ENCODE assay signal across 1 fruit fly cellular context in the genomic region with DNA sequence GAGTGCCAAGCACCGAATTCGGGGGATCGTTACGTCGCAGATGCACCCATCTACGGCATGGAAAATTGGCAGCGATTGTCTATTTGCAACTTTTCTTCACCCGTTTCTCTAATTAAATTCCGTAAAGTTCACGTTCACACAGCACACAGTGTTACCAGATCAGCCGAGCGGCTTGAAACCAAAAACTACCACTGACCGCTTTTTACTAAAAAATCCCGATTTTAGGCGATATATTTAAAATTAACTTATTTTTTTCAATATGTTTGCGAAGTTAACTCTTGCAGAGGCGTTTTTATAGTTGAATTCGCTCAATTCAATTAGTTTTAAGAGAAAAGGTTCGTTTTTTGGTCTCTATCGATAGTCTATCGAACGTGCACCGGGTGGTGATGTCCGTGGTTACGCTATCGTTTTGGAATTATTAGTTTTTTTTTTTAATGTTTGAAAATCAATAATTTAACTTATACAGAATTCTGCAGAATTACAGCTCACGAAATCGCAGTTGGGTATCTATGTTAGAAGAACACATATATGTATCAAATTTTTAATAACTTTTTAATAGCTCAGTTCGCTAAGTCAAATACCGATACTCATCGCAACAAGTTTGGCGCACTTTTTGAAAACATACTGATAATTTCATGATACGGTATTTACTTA.
TF ChIP-seq lines count a peak whose summit lies in the region.

A gene (minus strand): TSS at position 153 of the 654 bp plus-strand sequence.

TF ChIP-seq in whole organism, embryonic, 481 proteins besides CTCF, POLR2A, EP300 and RAD21 (continued from another document and continues in another):
- TF ChIP-seq CG12104 (GFP tag; optimal IDR thresholded peaks at IDR 0.05; lab: Kevin White, UChicago) (no peak), Taf1 (GFP tag; IDR thresholded peaks at IDR 0.05; lab: Robert Waterston, UW) (no peak), Aef1 (GFP tag; IDR thresholded peaks at IDR 0.05; lab: Robert Waterston, UW) (no peak), CG31224 (GFP tag; IDR thresholded peaks at IDR 0.05; lab: Robert Waterston, UW) (no peak), Gsc (GFP tag; IDR thresholded peaks at IDR 0.05; lab: Robert Waterston, UW) (no peak), CG17612 (GFP tag; IDR thresholded peaks at IDR 0.05; lab: Robert Waterston, UW) (no peak), CG10431 (GFP tag; optimal IDR thresholded peaks at IDR 0.05; lab: Kevin White, UChicago) (no peak), BEAF-32 (GFP tag; optimal IDR thresholded peaks at IDR 0.05; lab: Kevin White, UChicago) (peak; percentile 90), Drgx (GFP tag; IDR thresholded peaks at IDR 0.05; lab: Robert Waterston, UW) (no peak), CG17829 (tag; optimal IDR thresholded peaks at IDR 0.05; lab: Kevin White, UChicago) (no peak), prd (optimal IDR thresholded peaks at IDR 0.05; lab: Kevin White, UChicago) (no peak), prd (GFP tag; IDR thresholded peaks at IDR 0.05; lab: Robert Waterston, UW) (no peak; the same call in 2 of the 3 replicates), CG10267 (tag; optimal IDR thresholded peaks at IDR 0.05; lab: Kevin White, UChicago) (peak; percentile 37), twi (tag; optimal IDR thresholded peaks at IDR 0.05; lab: Kevin White, UChicago) (no peak), peb (GFP tag; IDR thresholded peaks at IDR 0.05; lab: Robert Waterston, UW) (no peak), sima (GFP tag; optimal IDR thresholded peaks at IDR 0.05; lab: Kevin White, UChicago) (no peak), YL-1 (GFP tag; optimal IDR thresholded peaks at IDR 0.05; lab: Kevin White, UChicago) (no peak), CG7987 (GFP tag; optimal IDR thresholded peaks at IDR 0.05; lab: Kevin White, UChicago) (no peak), vnd (GFP tag; IDR thresholded peaks at IDR 0.05; lab: Robert Waterston, UW; ENCODE audit: partially characterized antibody) (peak; percentile 89), disco-r (GFP tag; optimal IDR thresholded peaks at IDR 0.05; lab: Kevin White, UChicago) (no peak), Ravus (GFP tag; IDR thresholded peaks at IDR 0.05; lab: Robert Waterston, UW) (no peak), ranshi (GFP tag; IDR thresholded peaks at IDR 0.05; lab: Robert Waterston, UW) (no peak), CG10147 (GFP tag; optimal IDR thresholded peaks at IDR 0.05; lab: Kevin White, UChicago) (no peak), CG4854 (GFP tag; optimal IDR thresholded peaks at IDR 0.05; lab: Kevin White, UChicago) (no peak), h (optimal IDR thresholded peaks at IDR 0.05; lab: Kevin White, UChicago) (no peak), ro (GFP tag; IDR thresholded peaks at IDR 0.05; lab: Robert Waterston, UW) (no peak), CG4820 (GFP tag; optimal IDR thresholded peaks at IDR 0.05; lab: Kevin White, UChicago) (no peak), yki (optimal IDR thresholded peaks at IDR 0.05; lab: Kevin White, UChicago) (no peak), CG15011 (GFP tag; optimal IDR thresholded peaks at IDR 0.05; lab: Kevin White, UChicago) (no peak), Bteb2 (GFP tag; optimal IDR thresholded peaks at IDR 0.05; lab: Kevin White, UChicago) (no peak), sisA (GFP tag; IDR thresholded peaks at IDR 0.05; lab: Robert Waterston, UW) (no peak), Antp (GFP tag; optimal IDR thresholded peaks at IDR 0.05; lab: Kevin White, UChicago) (no peak), CG12236 (GFP tag; optimal IDR thresholded peaks at IDR 0.05; lab: Kevin White, UChicago) (no peak), dan (GFP tag; IDR thresholded peaks at IDR 0.05; lab: Robert Waterston, UW) (no peak), CG3281 (GFP tag; optimal IDR thresholded peaks at IDR 0.05; lab: Kevin White, UChicago) (no peak), mld (GFP tag; IDR thresholded peaks at IDR 0.05; lab: Robert Waterston, UW; ENCODE audit: partially characterized antibody) (peak; percentile 54; the same call in 1 of the 3 replicates), gsb-n (tag; optimal IDR thresholded peaks at IDR 0.05; lab: Kevin White, UChicago) (peak; percentile 84), Mad (GFP tag; optimal IDR thresholded peaks at IDR 0.05; lab: Kevin White, UChicago) (no peak), Ssrp (tag; optimal IDR thresholded peaks at IDR 0.05; lab: Kevin White, UChicago) (no peak), gcm (GFP tag; optimal IDR thresholded peaks at IDR 0.05; lab: Kevin White, UChicago) (no peak), aop (GFP tag; IDR thresholded peaks at IDR 0.05; lab: Robert Waterston, UW) (no peak), CG15696 (tag; optimal IDR thresholded peaks at IDR 0.05; lab: Kevin White, UChicago) (no peak), CG3407 (GFP tag; optimal IDR thresholded peaks at IDR 0.05; lab: Kevin White, UChicago) (no peak), B-H1 (GFP tag; IDR thresholded peaks at IDR 0.05; lab: Robert Waterston, UW) (no peak), H2.0 (GFP tag; IDR thresholded peaks at IDR 0.05; lab: Robert Waterston, UW) (no peak), CG6813 (GFP tag; optimal IDR thresholded peaks at IDR 0.05; lab: Kevin White, UChicago) (no peak), tgo (GFP tag; IDR thresholded peaks at IDR 0.05; lab: Robert Waterston, UW) (no peak), fd96Cb (tag; optimal IDR thresholded peaks at IDR 0.05; lab: Kevin White, UChicago) (no peak), chn (GFP tag; optimal IDR thresholded peaks at IDR 0.05; lab: Kevin White, UChicago) (no peak), CG8281 (tag; optimal IDR thresholded peaks at IDR 0.05; lab: Kevin White, UChicago) (no peak), Oaz (GFP tag; IDR thresholded peaks at IDR 0.05; lab: Robert Waterston, UW) (no peak), Ptx1 (GFP tag; IDR thresholded peaks at IDR 0.05; lab: Robert Waterston, UW) (no peak), CG16815 (GFP tag; optimal IDR thresholded peaks at IDR 0.05; lab: Kevin White, UChicago) (no peak), jumu (GFP tag; optimal IDR thresholded peaks at IDR 0.05; lab: Kevin White, UChicago) (no peak), CG18262 (tag; optimal IDR thresholded peaks at IDR 0.05; lab: Kevin White, UChicago) (no peak), CG9817 (tag; optimal IDR thresholded peaks at IDR 0.05; lab: Kevin White, UChicago) (no peak), pros (GFP tag; optimal IDR thresholded peaks at IDR 0.05; lab: Kevin White, UChicago) (no peak), CG11696 (GFP tag; IDR thresholded peaks at IDR 0.05; lab: Robert Waterston, UW) (no peak), rib (GFP tag; IDR thresholded peaks at IDR 0.05; lab: Robert Waterston, UW) (no peak), Kr (GFP tag; optimal IDR thresholded peaks at IDR 0.05; lab: Kevin White, UChicago) (no peak), nerfin-2 (GFP tag; IDR thresholded peaks at IDR 0.05; lab: Robert Waterston, UW; ENCODE audit: partially characterized antibody) (peak; percentile 68), nmo (GFP tag; optimal IDR thresholded peaks at IDR 0.05; lab: Kevin White, UChicago) (peak; percentile 43), fd102C (GFP tag; optimal IDR thresholded peaks at IDR 0.05; lab: Kevin White, UChicago) (no peak), CG13296 (GFP tag; optimal IDR thresholded peaks at IDR 0.05; lab: Kevin White, UChicago) (no peak), ap (GFP tag; IDR thresholded peaks at IDR 0.05; lab: Robert Waterston, UW) (no peak), CG42726 (GFP tag; IDR thresholded peaks at IDR 0.05; lab: Robert Waterston, UW; ENCODE audit: partially characterized antibody) (no peak), CG12942 (GFP tag; optimal IDR thresholded peaks at IDR 0.05; lab: Kevin White, UChicago) (no peak), CG18476 (GFP tag; optimal IDR thresholded peaks at IDR 0.05; lab: Kevin White, UChicago) (peak; percentile 16), Atf6 (GFP tag; IDR thresholded peaks at IDR 0.05; lab: Robert Waterston, UW) (no peak), CG6854 (GFP tag; optimal IDR thresholded peaks at IDR 0.05; lab: Kevin White, UChicago) (no peak), inv (GFP tag; IDR thresholded peaks at IDR 0.05; lab: Robert Waterston, UW; ENCODE audit: partially characterized antibody) (peak; percentile 87), BtbVII (GFP tag; optimal IDR thresholded peaks at IDR 0.05; lab: Kevin White, UChicago) (no peak), so (GFP tag; IDR thresholded peaks at IDR 0.05; lab: Robert Waterston, UW) (no peak), Doc3 (GFP tag; IDR thresholded peaks at IDR 0.05; lab: Robert Waterston, UW; ENCODE audit: partially characterized antibody) (peak; percentile 76), CG14965 (GFP tag; optimal IDR thresholded peaks at IDR 0.05; lab: Kevin White, UChicago; ENCODE audit: borderline replicate concordance) (no peak), sc (optimal IDR thresholded peaks at IDR 0.05; lab: Kevin White, UChicago) (no peak), sc (GFP tag; optimal IDR thresholded peaks at IDR 0.05; lab: Kevin White, UChicago) (no peak), dati (GFP tag; IDR thresholded peaks at IDR 0.05; lab: Robert Waterston, UW) (no peak), D19B (GFP tag; optimal IDR thresholded peaks at IDR 0.05; lab: Kevin White, UChicago) (no peak), CG16863 (GFP tag; optimal IDR thresholded peaks at IDR 0.05; lab: Kevin White, UChicago) (no peak), CG4404 (GFP tag; IDR thresholded peaks at IDR 0.05; lab: Robert Waterston, UW) (no peak), hbn (GFP tag; IDR thresholded peaks at IDR 0.05; lab: Robert Waterston, UW; ENCODE audit: partially characterized antibody) (peak; percentile 70), Vsx1 (GFP tag; optimal IDR thresholded peaks at IDR 0.05; lab: Kevin White, UChicago) (no peak), lilli (GFP tag; optimal IDR thresholded peaks at IDR 0.05; lab: Kevin White, UChicago) (no peak), z (GFP tag; IDR thresholded peaks at IDR 0.05; lab: Robert Waterston, UW) (no peak), vfl (GFP tag; optimal IDR thresholded peaks at IDR 0.05; lab: Kevin White, UChicago) (no peak), CG7786 (GFP tag; optimal IDR thresholded peaks at IDR 0.05; lab: Kevin White, UChicago) (no peak), CG31388 (GFP tag; optimal IDR thresholded peaks at IDR 0.05; lab: Kevin White, UChicago) (no peak), da (GFP tag; optimal IDR thresholded peaks at IDR 0.05; lab: Kevin White, UChicago) (no peak), CG7556 (GFP tag; optimal IDR thresholded peaks at IDR 0.05; lab: Kevin White, UChicago) (no peak), CG33213 (GFP tag; optimal IDR thresholded peaks at IDR 0.05; lab: Kevin White, UChicago) (peak; percentile 17), pum (GFP tag; optimal IDR thresholded peaks at IDR 0.05; lab: Kevin White, UChicago) (no peak), wdn (GFP tag; IDR thresholded peaks at IDR 0.05; lab: Robert Waterston, UW) (no peak), Nf-YC (tag; optimal IDR thresholded peaks at IDR 0.05; lab: Kevin White, UChicago) (no peak), Asciz (GFP tag; optimal IDR thresholded peaks at IDR 0.05; lab: Kevin White, UChicago) (no peak), HHEX (GFP tag; optimal IDR thresholded peaks at IDR 0.05; lab: Kevin White, UChicago) (no peak), CG2199 (GFP tag; IDR thresholded peaks at IDR 0.05; lab: Robert Waterston, UW) (no peak), ham (GFP tag; IDR thresholded peaks at IDR 0.05; lab: Robert Waterston, UW) (no peak), abd-A (tag; optimal IDR thresholded peaks at IDR 0.05; lab: Kevin White, UChicago) (no peak), danr (GFP tag; IDR thresholded peaks at IDR 0.05; lab: Robert Waterston, UW) (no peak), exex (tag; optimal IDR thresholded peaks at IDR 0.05; lab: Kevin White, UChicago) (no peak), HLHmδ (GFP tag; optimal IDR thresholded peaks at IDR 0.05; lab: Kevin White, UChicago) (no peak), btn (GFP tag; optimal IDR thresholded peaks at IDR 0.05; lab: Kevin White, UChicago) (no peak), Rfx (GFP tag; IDR thresholded peaks at IDR 0.05; lab: Robert Waterston, UW) (no peak), ssp (GFP tag; IDR thresholded peaks at IDR 0.05; lab: Robert Waterston, UW) (no peak), trem (tag; optimal IDR thresholded peaks at IDR 0.05; lab: Kevin White, UChicago) (peak; percentile 12), Sox102F (GFP tag; optimal IDR thresholded peaks at IDR 0.05; lab: Kevin White, UChicago) (no peak), D19A (tag; optimal IDR thresholded peaks at IDR 0.05; lab: Kevin White, UChicago) (no peak), CG4617 (GFP tag; optimal IDR thresholded peaks at IDR 0.05; lab: Kevin White, UChicago; ENCODE audit: borderline replicate concordance) (peak; percentile 40), her (GFP tag; optimal IDR thresholded peaks at IDR 0.05; lab: Kevin White, UChicago) (no peak), grau (tag; optimal IDR thresholded peaks at IDR 0.05; lab: Kevin White, UChicago) (no peak), al (GFP tag; IDR thresholded peaks at IDR 0.05; lab: Robert Waterston, UW) (no peak), CG13894 (tag; optimal IDR thresholded peaks at IDR 0.05; lab: Kevin White, UChicago) (no peak), CG3838 (GFP tag; optimal IDR thresholded peaks at IDR 0.05; lab: Kevin White, UChicago) (no peak), CG1602 (GFP tag; optimal IDR thresholded peaks at IDR 0.05; lab: Kevin White, UChicago) (no peak), CG11723 (GFP tag; optimal IDR thresholded peaks at IDR 0.05; lab: Kevin White, UChicago) (no peak), CG17186 (GFP tag; optimal IDR thresholded peaks at IDR 0.05; lab: Kevin White, UChicago) (no peak), CG1603 (tag; optimal IDR thresholded peaks at IDR 0.05; lab: Kevin White, UChicago) (no peak), cwo (GFP tag; optimal IDR thresholded peaks at IDR 0.05; lab: Kevin White, UChicago) (no peak), CG7928 (GFP tag; optimal IDR thresholded peaks at IDR 0.05; lab: Kevin White, UChicago) (no peak), unpg (GFP tag; optimal IDR thresholded peaks at IDR 0.05; lab: Kevin White, UChicago) (no peak), slbo (GFP tag; IDR thresholded peaks at IDR 0.05; lab: Robert Waterston, UW) (no peak), E2f2 (GFP tag; IDR thresholded peaks at IDR 0.05; lab: Robert Waterston, UW) (peak; percentile 80), schlank (tag; optimal IDR thresholded peaks at IDR 0.05; lab: Kevin White, UChicago) (no peak), CG8388 (GFP tag; optimal IDR thresholded peaks at IDR 0.05; lab: Kevin White, UChicago) (no peak), CG32772 (GFP tag; IDR thresholded peaks at IDR 0.05; lab: Robert Waterston, UW) (no peak), CG9437 (GFP tag; optimal IDR thresholded peaks at IDR 0.05; lab: Kevin White, UChicago) (peak; percentile 21), cg (GFP tag; optimal IDR thresholded peaks at IDR 0.05; lab: Kevin White, UChicago) (no peak), dimm (GFP tag; IDR thresholded peaks at IDR 0.05; lab: Robert Waterston, UW) (no peak), CG4328 (GFP tag; optimal IDR thresholded peaks at IDR 0.05; lab: Kevin White, UChicago) (no peak), caup (GFP tag; optimal IDR thresholded peaks at IDR 0.05; lab: Kevin White, UChicago; ENCODE audit: severe bottlenecking) (no peak)
